Worm (Caenorhabditis elegans): ENCODE results near the gene ZK370.4.

ZK370.4 gene

DNA sequence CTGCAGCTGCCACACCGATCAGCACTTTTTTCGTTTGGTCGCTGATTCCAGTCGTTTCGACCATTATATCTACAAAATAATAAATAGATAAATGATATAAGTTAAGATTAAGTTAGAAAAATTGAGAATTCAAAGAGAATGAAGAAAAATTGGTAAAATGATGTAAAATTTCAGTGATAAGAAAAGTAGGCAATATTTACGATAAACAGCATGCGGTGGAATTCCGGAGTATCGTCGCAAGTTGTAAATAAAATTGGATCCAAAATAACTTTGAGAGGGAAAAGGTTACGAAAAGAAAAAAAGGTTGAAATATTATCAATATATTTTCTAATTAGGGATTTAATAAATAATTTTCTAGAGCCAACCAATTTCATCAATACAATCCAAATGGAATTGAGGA is 23.5 kb upstream of the ZK370.4 start, which contains the start of gene tomm-70:
tomm-70 (minus strand) TSS at position 69 of the 400 bp plus-strand sequence.
- no peak for TF ChIP-seq unc-62 (GFP tag; optimal IDR thresholded peaks at IDR 0.05)

DNA sequence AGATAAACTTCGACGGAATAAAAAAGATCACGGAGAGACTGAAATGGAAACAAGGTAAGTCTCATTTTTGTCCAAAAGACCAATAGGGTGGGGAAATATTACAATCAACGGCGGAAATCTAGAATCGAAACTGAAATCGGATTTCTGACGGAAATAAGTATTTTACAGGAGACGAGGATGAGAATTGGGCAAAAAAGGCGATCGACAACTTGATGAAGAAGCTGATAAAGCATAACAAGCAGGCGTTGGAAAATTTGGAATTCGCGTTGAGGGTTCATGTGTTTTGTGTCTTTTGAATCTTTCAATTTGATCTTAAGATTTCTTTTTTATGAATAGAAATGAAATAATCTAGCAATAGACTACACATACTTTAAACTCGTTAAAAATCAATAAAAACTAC is 19.4 kb upstream of the ZK370.4 start, which contains the start of gene ugtp-1:
ugtp-1 (minus strand) TSS at position 101 of the 400 bp plus-strand sequence.
- TF ChIP-seq unc-62 (GFP tag; optimal IDR thresholded peaks at IDR 0.05) = no peak

DNA sequence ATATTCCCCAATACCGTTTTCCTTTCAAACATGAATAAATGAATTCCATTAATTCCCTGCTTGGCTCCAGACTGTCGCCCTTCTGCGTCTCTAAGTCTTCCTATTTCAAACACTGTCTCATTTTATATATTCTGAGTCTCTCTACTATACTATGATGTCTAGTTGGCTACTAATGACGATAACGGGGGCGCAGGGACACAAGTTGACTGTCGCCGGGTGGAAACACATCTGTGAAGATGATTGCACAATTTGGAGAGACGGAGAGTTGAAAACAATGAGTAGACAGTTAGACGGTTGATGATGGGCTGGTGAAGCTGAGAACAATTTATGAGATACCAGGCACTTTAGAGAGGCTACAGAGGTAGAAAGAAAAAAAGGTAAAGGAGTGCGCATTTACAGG is 18.3 kb upstream of the ZK370.4 start, which contains the start of gene sma-2:
sma-2 (plus strand) TSS at position 194 of the 400 bp plus-strand sequence.
- TF ChIP-seq unc-62 (GFP tag; optimal IDR thresholded peaks at IDR 0.05) = no peak

DNA sequence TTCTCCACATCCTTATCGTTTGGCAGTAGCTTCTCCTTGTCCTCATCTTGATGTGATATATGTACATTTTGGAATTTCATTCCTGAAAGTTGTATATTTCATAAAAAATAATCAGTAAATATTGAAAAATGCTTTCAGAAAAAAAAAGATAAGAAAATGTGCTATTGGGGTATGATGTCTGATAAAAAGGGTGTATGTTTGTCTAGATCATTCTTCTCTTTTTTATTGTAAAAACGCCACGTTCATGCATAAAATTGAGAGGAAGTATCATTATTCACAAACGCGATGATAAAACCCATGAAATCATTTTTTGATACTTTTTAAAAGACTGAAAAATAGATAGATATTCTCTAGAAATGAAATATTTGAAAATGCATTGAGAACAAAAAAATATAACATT is 17.4 kb upstream of the ZK370.4 start:
- TF ChIP-seq unc-62 (GFP tag; optimal IDR thresholded peaks at IDR 0.05) = no peak

DNA sequence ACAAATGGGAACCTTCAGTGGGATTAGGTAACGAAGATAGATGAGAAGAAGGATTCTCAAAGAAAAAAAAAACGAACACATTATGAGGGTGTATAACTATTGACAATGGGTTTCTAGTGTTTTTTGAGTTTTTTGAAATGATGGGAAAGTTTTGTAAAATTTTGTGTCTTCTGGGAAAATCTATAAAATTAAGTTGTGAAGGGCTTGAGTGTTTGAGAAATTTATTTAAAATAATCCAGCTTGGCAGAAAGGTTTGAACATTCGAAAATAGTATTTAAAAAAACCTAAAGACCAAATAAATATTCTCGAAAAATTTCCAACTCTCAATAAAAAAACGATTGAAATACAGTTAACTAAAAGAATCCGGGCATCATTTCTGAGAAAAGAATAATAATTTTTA is 14.0 kb upstream of the ZK370.4 start:
- TF ChIP-seq unc-62 (GFP tag; optimal IDR thresholded peaks at IDR 0.05) = no peak

DNA sequence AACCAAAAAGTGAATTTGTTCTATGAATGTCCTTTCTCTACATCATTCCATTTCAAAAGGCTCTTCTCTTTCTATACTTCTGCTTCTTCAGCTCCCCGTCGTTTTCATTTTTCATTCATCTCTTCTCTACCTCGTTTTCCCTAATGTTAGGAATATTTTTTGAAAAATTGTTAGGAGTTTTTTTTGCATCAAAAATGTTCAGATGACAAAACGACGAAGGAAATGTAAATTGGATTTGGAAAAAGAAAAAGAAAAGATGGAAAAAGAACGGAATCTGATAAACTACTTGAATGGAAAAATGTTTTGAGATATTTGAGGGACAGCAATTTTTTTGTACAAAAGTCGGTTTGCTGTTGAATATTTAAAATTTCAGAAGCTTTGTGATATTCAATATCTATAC is 13.6 kb upstream of the ZK370.4 start:
- no peak for TF ChIP-seq unc-62 (GFP tag; optimal IDR thresholded peaks at IDR 0.05)

DNA sequence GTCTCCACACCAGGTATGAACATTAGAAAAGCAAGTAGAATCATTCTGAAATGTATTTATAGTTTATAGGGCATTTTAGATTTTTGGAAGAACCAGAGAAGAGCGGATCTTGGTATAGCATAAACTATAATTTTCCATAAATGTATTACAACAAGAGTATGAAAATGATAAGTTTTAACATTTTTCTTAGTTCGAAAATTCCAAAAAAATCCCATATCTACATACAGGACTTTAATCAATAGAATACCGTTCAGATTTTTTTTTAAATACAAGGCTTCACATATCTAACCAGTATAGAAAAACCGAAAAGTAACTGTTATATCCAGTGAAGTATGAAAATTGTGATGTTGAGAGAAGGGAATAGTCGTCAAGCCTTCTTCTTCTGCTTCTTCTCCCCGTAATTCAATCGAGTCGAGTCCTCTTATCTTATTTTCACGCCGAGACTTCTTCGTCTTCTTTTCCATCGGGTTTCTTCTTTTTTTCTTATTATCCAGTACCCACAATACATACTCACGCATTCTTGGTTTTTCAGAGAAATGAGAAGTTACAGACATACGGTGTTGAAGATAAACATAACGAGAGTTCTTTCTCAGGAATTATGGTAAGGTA is 12.7 kb upstream of the ZK370.4 start, which contains the start of gene ZK370.6:
ZK370.6 (minus strand) TSS at position 51 of the 609 bp plus-strand sequence.
- no peak for TF ChIP-seq unc-62 (GFP tag; optimal IDR thresholded peaks at IDR 0.05)

DNA sequence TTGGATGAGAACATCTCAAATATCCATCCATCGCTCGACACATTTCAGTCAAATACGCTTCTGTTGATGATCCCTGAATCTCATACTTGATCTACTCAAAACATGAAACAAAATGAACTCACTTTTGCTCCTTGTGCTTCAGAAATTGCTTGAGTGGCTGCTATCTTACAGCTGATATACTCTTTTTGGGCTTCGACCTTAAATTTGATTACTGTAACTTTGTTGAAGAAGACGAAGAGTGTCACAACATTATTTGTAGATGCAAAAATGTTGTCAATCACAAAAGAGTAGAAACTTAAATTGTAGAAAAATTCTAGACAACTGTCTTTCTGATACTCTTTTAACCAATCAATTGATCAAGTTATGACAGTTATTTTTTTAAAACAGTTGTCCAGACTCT is 11.4 kb upstream of the ZK370.4 start:
- TF ChIP-seq unc-62 (GFP tag; optimal IDR thresholded peaks at IDR 0.05) = no peak

DNA sequence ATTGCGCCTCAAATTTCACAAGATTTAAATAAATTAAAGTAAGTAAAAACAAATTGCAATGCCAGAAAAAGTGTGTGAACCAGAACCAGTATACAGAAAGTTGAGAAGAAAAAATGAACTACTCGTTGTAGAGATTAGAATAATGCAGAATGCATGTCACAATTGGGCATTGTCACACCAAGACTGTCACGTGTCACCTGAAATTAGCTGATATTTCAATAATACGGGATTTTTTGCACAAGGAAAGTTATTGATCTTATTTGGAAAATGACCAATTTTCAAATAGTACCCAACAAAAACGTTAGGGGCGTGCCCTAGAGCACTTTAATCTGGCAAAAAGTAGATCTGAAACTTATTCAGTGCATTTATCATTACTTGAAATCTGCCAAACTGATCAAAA is 10.7 kb upstream of the ZK370.4 start:
- no peak for TF ChIP-seq unc-62 (GFP tag; optimal IDR thresholded peaks at IDR 0.05)

DNA sequence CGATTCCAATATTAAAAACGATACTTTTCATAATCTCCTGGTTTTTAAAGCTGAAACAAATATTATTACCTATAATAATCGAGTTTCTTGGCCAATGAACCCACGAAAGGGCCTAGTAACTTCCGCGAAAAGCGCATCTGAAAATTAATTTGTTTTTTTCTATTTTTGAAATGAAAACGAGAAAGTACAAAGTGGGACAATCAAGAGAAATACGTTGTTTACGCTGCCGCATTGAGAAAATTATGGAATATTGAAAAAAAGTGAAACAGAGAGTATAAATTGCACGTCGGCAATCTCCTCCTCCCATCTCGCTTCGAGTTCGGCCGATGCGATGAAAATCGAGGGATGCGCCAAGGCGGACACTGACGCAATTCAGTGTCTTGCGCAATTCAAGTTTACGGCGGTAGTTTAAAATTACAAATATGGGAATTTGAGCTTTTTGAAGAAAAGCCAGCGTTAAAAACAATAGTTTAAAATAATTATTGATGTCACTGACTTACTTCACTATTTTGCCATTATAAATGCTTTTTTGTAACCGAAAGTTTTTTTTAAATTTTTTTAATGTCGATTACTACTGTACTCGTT is 10.2 kb upstream of the ZK370.4 start, which contains the start of gene pdhk-2:
pdhk-2 (minus strand) TSS at position 137 of the 585 bp plus-strand sequence.
- no peak for TF ChIP-seq unc-62 (GFP tag; optimal IDR thresholded peaks at IDR 0.05)

DNA sequence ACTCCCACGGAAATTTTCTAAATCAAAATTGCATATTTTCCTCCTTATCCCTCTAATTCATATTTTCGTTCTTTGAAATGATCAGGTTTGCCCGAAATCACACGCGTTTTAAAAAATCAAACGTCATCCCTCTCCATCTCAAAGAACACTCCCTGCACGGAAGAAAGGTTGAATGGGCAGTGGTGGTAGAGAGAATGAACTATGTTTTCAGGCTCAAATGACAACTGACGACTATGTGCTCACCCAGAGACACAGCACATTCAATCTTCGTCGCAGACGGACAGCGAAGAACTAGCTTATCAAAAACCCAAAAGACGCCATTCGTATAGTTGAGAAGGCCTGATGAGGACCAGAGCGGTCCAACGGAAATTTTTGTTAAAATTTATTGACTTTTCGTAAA is 8.6 kb upstream of the ZK370.4 start:
- TF ChIP-seq unc-62 (GFP tag; optimal IDR thresholded peaks at IDR 0.05) = no peak

DNA sequence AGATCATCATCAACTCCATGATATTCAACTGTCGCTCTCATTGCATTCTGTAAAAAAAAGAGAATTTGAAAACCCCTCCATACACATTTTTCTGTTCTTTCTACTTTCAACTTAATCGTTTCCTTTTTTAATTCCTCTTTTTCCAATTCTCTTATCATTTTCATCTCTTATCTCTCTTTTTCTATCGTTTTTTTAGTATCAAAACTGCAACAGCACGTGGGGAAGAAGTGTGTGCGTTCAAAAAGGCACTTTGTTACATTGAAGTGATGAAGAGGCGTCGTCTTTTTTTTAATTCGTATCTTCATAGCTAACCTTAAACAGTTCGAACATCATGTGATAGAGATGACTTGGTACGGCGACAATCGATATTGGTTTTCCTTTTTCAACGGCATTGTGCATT is 7.9 kb upstream of the ZK370.4 start:
- TF ChIP-seq unc-62 (GFP tag; optimal IDR thresholded peaks at IDR 0.05) = no peak

DNA sequence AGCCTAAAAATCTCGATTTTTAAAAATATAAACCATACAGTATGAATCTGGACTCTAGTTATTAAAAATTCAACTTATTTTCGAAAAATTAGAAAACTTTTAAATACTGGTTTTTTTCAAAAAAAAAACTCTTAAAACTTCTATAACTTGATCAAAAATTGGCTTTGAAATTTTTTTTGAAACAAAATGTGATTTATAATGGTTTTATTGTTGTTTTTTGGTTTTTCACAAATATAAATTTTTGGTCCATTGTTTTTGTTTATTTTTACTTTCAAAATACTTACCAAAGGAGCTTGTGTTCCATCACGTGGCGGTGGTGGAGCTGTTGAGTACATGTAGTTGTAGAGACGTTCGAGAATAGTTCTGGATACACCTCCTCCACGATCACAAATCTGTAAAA is 7.1 kb upstream of the ZK370.4 start:
- no peak for TF ChIP-seq unc-62 (GFP tag; optimal IDR thresholded peaks at IDR 0.05)

DNA sequence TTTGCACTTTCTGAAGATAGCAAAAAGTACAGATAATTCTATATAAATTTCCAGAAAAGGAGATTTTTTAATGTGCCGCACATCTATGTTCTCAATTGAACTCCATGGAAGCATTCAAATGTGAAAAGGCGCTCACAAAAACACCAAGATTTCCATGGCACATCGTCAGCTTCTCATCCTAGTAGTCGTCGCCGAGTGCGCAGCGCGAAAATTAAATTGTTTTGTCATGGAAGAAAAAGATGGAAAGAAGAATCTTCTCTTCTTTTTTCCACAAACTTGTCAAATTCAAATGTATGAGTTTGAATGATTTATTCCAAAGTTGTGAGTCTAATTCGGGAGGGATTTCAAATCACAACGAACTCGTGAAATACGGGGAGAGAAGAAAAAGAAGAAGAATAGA is 6.2 kb upstream of the ZK370.4 start:
- no peak for TF ChIP-seq unc-62 (GFP tag; optimal IDR thresholded peaks at IDR 0.05)

DNA sequence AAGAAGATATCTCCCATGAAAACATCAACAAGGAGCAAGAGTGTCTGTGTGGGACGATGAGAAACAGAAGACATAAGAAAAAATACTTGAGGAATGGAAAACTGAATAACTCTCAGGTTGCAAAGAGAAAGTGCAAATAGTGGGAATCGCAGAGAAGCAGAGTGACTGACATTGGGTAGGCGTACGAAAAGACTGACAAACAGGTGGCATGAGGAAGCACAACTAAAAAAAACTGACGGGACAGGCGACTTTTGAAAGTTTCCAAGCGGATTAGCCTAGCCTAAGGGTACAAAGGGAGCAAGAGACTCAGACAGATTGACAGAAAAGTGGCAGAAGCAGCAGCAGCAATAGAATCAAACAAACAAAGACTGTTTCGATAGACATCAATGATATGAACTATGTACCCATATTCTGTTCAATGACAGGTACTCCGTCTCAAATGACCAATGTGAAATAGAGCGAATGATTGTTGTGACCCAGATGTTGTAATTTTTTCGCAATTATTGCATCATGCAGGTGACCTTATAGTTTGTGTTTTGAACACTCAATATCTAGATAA is 3.2 kb upstream of the ZK370.4 start:
- no peak for TF ChIP-seq unc-62 (GFP tag; optimal IDR thresholded peaks at IDR 0.05)

DNA sequence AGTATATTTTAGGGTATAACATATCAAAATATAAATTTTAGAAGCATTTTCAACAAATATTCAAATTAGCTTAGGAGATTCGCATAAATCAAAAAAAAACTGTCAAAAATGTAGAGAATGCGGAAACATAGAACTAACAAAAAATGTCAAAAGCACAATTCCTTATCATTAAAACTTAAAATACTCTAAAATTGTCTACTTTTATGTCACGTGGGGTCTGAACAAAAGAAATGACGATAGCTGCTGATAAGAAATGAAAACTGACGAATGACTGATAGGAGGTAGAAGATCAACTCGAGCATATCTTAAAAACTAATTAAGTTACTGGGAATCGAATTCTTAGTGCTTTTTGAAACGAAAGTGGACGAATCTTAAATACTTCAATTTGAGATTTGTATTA is 2.5 kb upstream of the ZK370.4 start:
- no peak for TF ChIP-seq unc-62 (GFP tag; optimal IDR thresholded peaks at IDR 0.05)

DNA sequence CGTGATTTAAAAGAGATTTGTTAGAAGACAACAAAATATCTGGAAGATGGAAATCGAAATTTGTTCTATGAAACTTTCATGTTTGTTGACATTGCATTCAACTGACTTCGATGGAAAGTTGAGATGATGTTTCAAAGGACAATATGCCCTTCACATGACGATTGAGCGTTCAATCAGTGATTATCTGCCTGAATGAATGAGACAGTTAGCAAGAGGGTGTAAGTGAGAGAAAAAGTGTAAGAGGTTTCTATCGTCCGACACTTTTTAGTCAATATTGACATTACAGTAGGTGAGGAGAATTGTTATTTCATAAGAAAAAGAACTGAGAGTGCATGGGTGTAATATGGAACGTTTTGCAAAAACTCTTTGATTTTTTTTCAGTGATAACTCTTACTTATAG is 2.0 kb upstream of the ZK370.4 start:
- TF ChIP-seq unc-62 (GFP tag; optimal IDR thresholded peaks at IDR 0.05) = no peak

Data from whole organism, dauer.